Worm (Caenorhabditis elegans): ENCODE measurements around the gene his-7.

- TF ChIP-seq pat-9 (tag; optimal IDR thresholded peaks at IDR 0.05): no peak
- TF ChIP-seq odd-2 (tag; optimal IDR thresholded peaks at IDR 0.05): no peak
- no peak for TF ChIP-seq Y22D7AL.16 (tag; optimal IDR thresholded peaks at IDR 0.05)
- no peak for TF ChIP-seq unc-86 (tag; optimal IDR thresholded peaks at IDR 0.05)
- no peak for TF ChIP-seq C08G9.2 (tag; optimal IDR thresholded peaks at IDR 0.05)
- no peak for TF ChIP-seq pqm-1 (tag; optimal IDR thresholded peaks at IDR 0.05)
- no peak for TF ChIP-seq ets-4 (tag; optimal IDR thresholded peaks at IDR 0.05)
- no peak for TF ChIP-seq lim-6 (tag; optimal IDR thresholded peaks at IDR 0.05)
- TF ChIP-seq nhr-11 (tag; optimal IDR thresholded peaks at IDR 0.05): no peak
- TF ChIP-seq hlh-8 (tag; optimal IDR thresholded peaks at IDR 0.05): no peak
- no peak for TF ChIP-seq rnt-1 (tag; optimal IDR thresholded peaks at IDR 0.05)
- TF ChIP-seq ama-1 (optimal IDR thresholded peaks at IDR 0.05): no peak
- no peak for TF ChIP-seq fkh-10 (GFP tag; optimal IDR thresholded peaks at IDR 0.05)
- TF ChIP-seq C38D4.7 (GFP tag; optimal IDR thresholded peaks at IDR 0.05): no peak
Measured at ce11 chrV:8494260-8494939, 38.8 kb upstream of the his-7 start, which contains the start of gene pxn-1.

Data from whole organism, late embryonic.